1 fruit fly cellular context compared by ENCODE assay signal in genomic region chr3R:14283042-14283626, dm6.
A peak's percentile ranks its signal among the peaks of the same experiment; 100 is the strongest.
TF ChIP-seq lines count a peak whose summit lies in the region.

No protein-coding gene starts in this region.

TF ChIP-seq in whole organism, embryonic, 481 proteins besides CTCF, POLR2A, EP300 and RAD21 (continued from another document and continues in another):
- peak; percentile 46 for TF ChIP-seq PHDP (tag; optimal IDR thresholded peaks at IDR 0.05; lab: Kevin White, UChicago)
- TF ChIP-seq Hey (tag; optimal IDR thresholded peaks at IDR 0.05; lab: Kevin White, UChicago), result no peak
- no peak for TF ChIP-seq pb (GFP tag; optimal IDR thresholded peaks at IDR 0.05; lab: Kevin White, UChicago)
- no peak for TF ChIP-seq ATbp (GFP tag; optimal IDR thresholded peaks at IDR 0.05; lab: Kevin White, UChicago)
- no peak for TF ChIP-seq kni (GFP tag; optimal IDR thresholded peaks at IDR 0.05; lab: Kevin White, UChicago)
- peak in 1 of 2 experiments; percentile 18 for TF ChIP-seq Eip74EF (GFP tag; optimal IDR thresholded peaks at IDR 0.05; lab: Kevin White, UChicago)
- peak; percentile 22 for TF ChIP-seq CG18599 (GFP tag; optimal IDR thresholded peaks at IDR 0.05; lab: Kevin White, UChicago)
- peak; percentile 55 for TF ChIP-seq CG2678 (tag; optimal IDR thresholded peaks at IDR 0.05; lab: Kevin White, UChicago)
- TF ChIP-seq CG14441 (GFP tag; IDR thresholded peaks at IDR 0.05; lab: Robert Waterston, UW), result no peak
- no peak for TF ChIP-seq CG13894 (tag; optimal IDR thresholded peaks at IDR 0.05; lab: Kevin White, UChicago)
- TF ChIP-seq CG3163 (GFP tag; optimal IDR thresholded peaks at IDR 0.05; lab: Kevin White, UChicago), result no peak
- TF ChIP-seq E2f1 (GFP tag; IDR thresholded peaks at IDR 0.05; lab: Robert Waterston, UW), result no peak
- TF ChIP-seq Hr39 (optimal IDR thresholded peaks at IDR 0.05; lab: Kevin White, UChicago), result no peak
- TF ChIP-seq CG10654 (GFP tag; optimal IDR thresholded peaks at IDR 0.05; lab: Kevin White, UChicago), result no peak
- TF ChIP-seq zen (tag; optimal IDR thresholded peaks at IDR 0.05; lab: Kevin White, UChicago), result no peak
- no peak for TF ChIP-seq CG15073 (GFP tag; optimal IDR thresholded peaks at IDR 0.05; lab: Kevin White, UChicago)
- TF ChIP-seq CG15696 (tag; optimal IDR thresholded peaks at IDR 0.05; lab: Kevin White, UChicago), result no peak
- no peak for TF ChIP-seq wor (GFP tag; IDR thresholded peaks at IDR 0.05; lab: Robert Waterston, UW)
- TF ChIP-seq CG7357 (GFP tag; IDR thresholded peaks at IDR 0.05; lab: Robert Waterston, UW), result no peak
- no peak for TF ChIP-seq ap (GFP tag; IDR thresholded peaks at IDR 0.05; lab: Robert Waterston, UW)
- TF ChIP-seq Gsc (GFP tag; IDR thresholded peaks at IDR 0.05; lab: Robert Waterston, UW), result no peak
- no peak for TF ChIP-seq slou (GFP tag; optimal IDR thresholded peaks at IDR 0.05; lab: Kevin White, UChicago)
- TF ChIP-seq CG10462 (GFP tag; optimal IDR thresholded peaks at IDR 0.05; lab: Kevin White, UChicago), result peak; percentile 14
- TF ChIP-seq ara (GFP tag; IDR thresholded peaks at IDR 0.05; lab: Robert Waterston, UW), result no peak
- no peak for TF ChIP-seq CG8290 (GFP tag; optimal IDR thresholded peaks at IDR 0.05; lab: Kevin White, UChicago)
- TF ChIP-seq CG8290 (tag; optimal IDR thresholded peaks at IDR 0.05; lab: Kevin White, UChicago), result peak in 1 of 2 experiments; percentile 71
- TF ChIP-seq chinmo (GFP tag; IDR thresholded peaks at IDR 0.05; lab: Robert Waterston, UW; ENCODE audit: partially characterized antibody), result no peak
- TF ChIP-seq CG16779 (GFP tag; IDR thresholded peaks at IDR 0.05; lab: Robert Waterston, UW), result no peak
- no peak for TF ChIP-seq CG8478 (optimal IDR thresholded peaks at IDR 0.05; lab: Kevin White, UChicago)
- TF ChIP-seq pzg (GFP tag; optimal IDR thresholded peaks at IDR 0.05; lab: Kevin White, UChicago), result no peak
- no peak for TF ChIP-seq knrl (GFP tag; IDR thresholded peaks at IDR 0.05; lab: Robert Waterston, UW; ENCODE audit: partially characterized antibody)
- TF ChIP-seq Atf6 (GFP tag; IDR thresholded peaks at IDR 0.05; lab: Robert Waterston, UW), result no peak
- peak; percentile 49 for TF ChIP-seq CG12391 (tag; optimal IDR thresholded peaks at IDR 0.05; lab: Kevin White, UChicago)
- TF ChIP-seq CG11247 (GFP tag; IDR thresholded peaks at IDR 0.05; lab: Robert Waterston, UW), result no peak
- TF ChIP-seq CG17361 (GFP tag; IDR thresholded peaks at IDR 0.05; lab: Robert Waterston, UW), result no peak
- TF ChIP-seq C15 (GFP tag; IDR thresholded peaks at IDR 0.05; lab: Robert Waterston, UW), result no peak
- TF ChIP-seq CG9609 (GFP tag; optimal IDR thresholded peaks at IDR 0.05; lab: Kevin White, UChicago), result no peak
- TF ChIP-seq CG1529 (GFP tag; optimal IDR thresholded peaks at IDR 0.05; lab: Kevin White, UChicago), result no peak
- no peak for TF ChIP-seq Ravus (GFP tag; IDR thresholded peaks at IDR 0.05; lab: Robert Waterston, UW)
- TF ChIP-seq gce (GFP tag; IDR thresholded peaks at IDR 0.05; lab: Robert Waterston, UW), result no peak
- no peak for TF ChIP-seq Mes4 (GFP tag; optimal IDR thresholded peaks at IDR 0.05; lab: Kevin White, UChicago)
- TF ChIP-seq CG17385 (GFP tag; optimal IDR thresholded peaks at IDR 0.05; lab: Kevin White, UChicago), result peak; percentile 18
- no peak for TF ChIP-seq kah (GFP tag; optimal IDR thresholded peaks at IDR 0.05; lab: Kevin White, UChicago)
- no peak for TF ChIP-seq ash1 (GFP tag; optimal IDR thresholded peaks at IDR 0.05; lab: Kevin White, UChicago)
- TF ChIP-seq lab (GFP tag; optimal IDR thresholded peaks at IDR 0.05; lab: Kevin White, UChicago), result no peak
- TF ChIP-seq Myb (GFP tag; optimal IDR thresholded peaks at IDR 0.05; lab: Kevin White, UChicago), result peak; percentile 40
- TF ChIP-seq mld (GFP tag; IDR thresholded peaks at IDR 0.05; lab: Robert Waterston, UW; ENCODE audit: partially characterized antibody), result no peak
- TF ChIP-seq mam (GFP tag; optimal IDR thresholded peaks at IDR 0.05; lab: Kevin White, UChicago), result peak; percentile 70
- no peak for TF ChIP-seq CG14860 (GFP tag; IDR thresholded peaks at IDR 0.05; lab: Robert Waterston, UW; ENCODE audit: partially characterized antibody)
- TF ChIP-seq Scr (GFP tag; IDR thresholded peaks at IDR 0.05; lab: Robert Waterston, UW; ENCODE audit: partially characterized antibody), result no peak
- no peak for TF ChIP-seq CG17186 (GFP tag; optimal IDR thresholded peaks at IDR 0.05; lab: Kevin White, UChicago)
- TF ChIP-seq Hand (GFP tag; optimal IDR thresholded peaks at IDR 0.05; lab: Kevin White, UChicago), result peak; percentile 11
- no peak for TF ChIP-seq CG10431 (GFP tag; optimal IDR thresholded peaks at IDR 0.05; lab: Kevin White, UChicago)
- TF ChIP-seq CG16863 (GFP tag; optimal IDR thresholded peaks at IDR 0.05; lab: Kevin White, UChicago), result peak; percentile 16
- TF ChIP-seq CG4854 (GFP tag; optimal IDR thresholded peaks at IDR 0.05; lab: Kevin White, UChicago), result peak; percentile 7
- no peak for TF ChIP-seq oc (tag; optimal IDR thresholded peaks at IDR 0.05; lab: Kevin White, UChicago)
- TF ChIP-seq Lim3 (GFP tag; IDR thresholded peaks at IDR 0.05; lab: Robert Waterston, UW), result no peak
- TF ChIP-seq hbn (GFP tag; IDR thresholded peaks at IDR 0.05; lab: Robert Waterston, UW; ENCODE audit: partially characterized antibody), result no peak
- no peak for TF ChIP-seq tin (GFP tag; optimal IDR thresholded peaks at IDR 0.05; lab: Kevin White, UChicago)
- TF ChIP-seq nom (GFP tag; optimal IDR thresholded peaks at IDR 0.05; lab: Kevin White, UChicago), result no peak
- no peak for TF ChIP-seq CG1024 (GFP tag; IDR thresholded peaks at IDR 0.05; lab: Robert Waterston, UW)
- TF ChIP-seq bowl (GFP tag; IDR thresholded peaks at IDR 0.05; lab: Robert Waterston, UW), result no peak
- no peak for TF ChIP-seq fru (optimal IDR thresholded peaks at IDR 0.05; lab: Kevin White, UChicago)
- no peak for TF ChIP-seq CG4617 (GFP tag; optimal IDR thresholded peaks at IDR 0.05; lab: Kevin White, UChicago; ENCODE audit: borderline replicate concordance)
- TF ChIP-seq CG12299 (tag; optimal IDR thresholded peaks at IDR 0.05; lab: Kevin White, UChicago), result no peak
- peak in 1 of 2 experiments; percentile 37 for TF ChIP-seq chif (GFP tag; optimal IDR thresholded peaks at IDR 0.05; lab: Kevin White, UChicago)
- TF ChIP-seq sens-2 (GFP tag; IDR thresholded peaks at IDR 0.05; lab: Robert Waterston, UW), result no peak
- TF ChIP-seq Nf-YB (GFP tag; optimal IDR thresholded peaks at IDR 0.05; lab: Kevin White, UChicago), result no peak
- no peak for TF ChIP-seq B-H2 (GFP tag; optimal IDR thresholded peaks at IDR 0.05; lab: Kevin White, UChicago)
- peak; percentile 37 for TF ChIP-seq Dip3 (GFP tag; optimal IDR thresholded peaks at IDR 0.05; lab: Kevin White, UChicago)
- TF ChIP-seq hth (optimal IDR thresholded peaks at IDR 0.05; lab: Kevin White, UChicago), result no peak
- no peak for TF ChIP-seq CG8765 (GFP tag; IDR thresholded peaks at IDR 0.05; lab: Robert Waterston, UW)
- no peak for TF ChIP-seq CG1233 (GFP tag; optimal IDR thresholded peaks at IDR 0.05; lab: Kevin White, UChicago)
- peak; percentile 41 for TF ChIP-seq Abd-B (GFP tag; optimal IDR thresholded peaks at IDR 0.05; lab: Kevin White, UChicago)
- TF ChIP-seq nmo (GFP tag; optimal IDR thresholded peaks at IDR 0.05; lab: Kevin White, UChicago), result peak; percentile 42
- no peak for TF ChIP-seq CG4360 (GFP tag; IDR thresholded peaks at IDR 0.05; lab: Robert Waterston, UW)
- no peak for TF ChIP-seq jumu (GFP tag; optimal IDR thresholded peaks at IDR 0.05; lab: Kevin White, UChicago)
- no peak for TF ChIP-seq CG6854 (GFP tag; optimal IDR thresholded peaks at IDR 0.05; lab: Kevin White, UChicago)
- TF ChIP-seq Drgx (GFP tag; IDR thresholded peaks at IDR 0.05; lab: Robert Waterston, UW), result no peak
- TF ChIP-seq ems (GFP tag; optimal IDR thresholded peaks at IDR 0.05; lab: Kevin White, UChicago), result no peak
- peak; percentile 56 for TF ChIP-seq CG13775 (GFP tag; optimal IDR thresholded peaks at IDR 0.05; lab: Kevin White, UChicago)
- no peak for TF ChIP-seq CG9932 (GFP tag; IDR thresholded peaks at IDR 0.05; lab: Robert Waterston, UW)
- TF ChIP-seq z (GFP tag; IDR thresholded peaks at IDR 0.05; lab: Robert Waterston, UW), result no peak
- TF ChIP-seq CG31365 (tag; optimal IDR thresholded peaks at IDR 0.05; lab: Kevin White, UChicago), result no peak
- no peak for TF ChIP-seq Lpt (GFP tag; optimal IDR thresholded peaks at IDR 0.05; lab: Kevin White, UChicago)
- peak; percentile 23 for TF ChIP-seq Antp (GFP tag; optimal IDR thresholded peaks at IDR 0.05; lab: Kevin White, UChicago)
- TF ChIP-seq pum (GFP tag; optimal IDR thresholded peaks at IDR 0.05; lab: Kevin White, UChicago), result no peak
- no peak for TF ChIP-seq amos (GFP tag; IDR thresholded peaks at IDR 0.05; lab: Robert Waterston, UW; ENCODE audit: partially characterized antibody)
- TF ChIP-seq tx (GFP tag; optimal IDR thresholded peaks at IDR 0.05; lab: Kevin White, UChicago), result no peak
- TF ChIP-seq cg (GFP tag; optimal IDR thresholded peaks at IDR 0.05; lab: Kevin White, UChicago), result no peak
- TF ChIP-seq pfk (GFP tag; optimal IDR thresholded peaks at IDR 0.05; lab: Kevin White, UChicago), result no peak
- no peak for TF ChIP-seq HLHmδ (GFP tag; optimal IDR thresholded peaks at IDR 0.05; lab: Kevin White, UChicago)
- TF ChIP-seq CG12155 (GFP tag; optimal IDR thresholded peaks at IDR 0.05; lab: Kevin White, UChicago), result peak; percentile 34
- TF ChIP-seq CG6175 (GFP tag; IDR thresholded peaks at IDR 0.05; lab: Robert Waterston, UW), result no peak
- TF ChIP-seq hb (GFP tag; IDR thresholded peaks at IDR 0.05; lab: Robert Waterston, UW; ENCODE audit: partially characterized antibody), result no peak
- no peak for TF ChIP-seq CG5180 (GFP tag; optimal IDR thresholded peaks at IDR 0.05; lab: Kevin White, UChicago)
- TF ChIP-seq cad (GFP tag; optimal IDR thresholded peaks at IDR 0.05; lab: Kevin White, UChicago), result peak; percentile 30
- TF ChIP-seq Optix (GFP tag; IDR thresholded peaks at IDR 0.05; lab: Robert Waterston, UW), result no peak
- no peak for TF ChIP-seq sqz (GFP tag; optimal IDR thresholded peaks at IDR 0.05; lab: Kevin White, UChicago)
- TF ChIP-seq Mad (GFP tag; optimal IDR thresholded peaks at IDR 0.05; lab: Kevin White, UChicago), result no peak
- TF ChIP-seq HmgZ (tag; optimal IDR thresholded peaks at IDR 0.05; lab: Kevin White, UChicago), result peak; percentile 4
- TF ChIP-seq HmgD (GFP tag; optimal IDR thresholded peaks at IDR 0.05; lab: Kevin White, UChicago), result no peak
- no peak for TF ChIP-seq CG11560 (tag; IDR thresholded peaks at IDR 0.05; lab: Robert Waterston, UW)
- TF ChIP-seq dimm (GFP tag; IDR thresholded peaks at IDR 0.05; lab: Robert Waterston, UW), result no peak
- TF ChIP-seq Oaz (GFP tag; IDR thresholded peaks at IDR 0.05; lab: Robert Waterston, UW), result no peak
- TF ChIP-seq CG14050 (GFP tag; IDR thresholded peaks at IDR 0.05; lab: Robert Waterston, UW), result no peak
- TF ChIP-seq CG15601 (tag; optimal IDR thresholded peaks at IDR 0.05; lab: Kevin White, UChicago), result no peak
- no peak for TF ChIP-seq CG11723 (GFP tag; optimal IDR thresholded peaks at IDR 0.05; lab: Kevin White, UChicago)
- TF ChIP-seq nerfin-1 (tag; optimal IDR thresholded peaks at IDR 0.05; lab: Kevin White, UChicago), result no peak
- TF ChIP-seq crc (GFP tag; optimal IDR thresholded peaks at IDR 0.05; lab: Kevin White, UChicago), result peak; percentile 49
- TF ChIP-seq CG10959 (GFP tag; IDR thresholded peaks at IDR 0.05; lab: Robert Waterston, UW), result no peak
- TF ChIP-seq CG18476 (GFP tag; optimal IDR thresholded peaks at IDR 0.05; lab: Kevin White, UChicago), result no peak
- no peak for TF ChIP-seq TFAM (GFP tag; optimal IDR thresholded peaks at IDR 0.05; lab: Kevin White, UChicago)
- TF ChIP-seq gsb (GFP tag; IDR thresholded peaks at IDR 0.05; lab: Robert Waterston, UW), result no peak
- no peak for TF ChIP-seq Fer2 (tag; optimal IDR thresholded peaks at IDR 0.05; lab: Kevin White, UChicago)
- TF ChIP-seq GATAe (GFP tag; conservative IDR thresholded peaks at IDR 0.05; lab: Robert Waterston, UW), result no peak
- no peak for TF ChIP-seq Side (GFP tag; optimal IDR thresholded peaks at IDR 0.05; lab: Kevin White, UChicago)
- no peak for TF ChIP-seq CG30020 (tag; optimal IDR thresholded peaks at IDR 0.05; lab: Kevin White, UChicago)
- TF ChIP-seq en (GFP tag; optimal IDR thresholded peaks at IDR 0.05; lab: Kevin White, UChicago), result peak; percentile 4
- no peak for TF ChIP-seq CG13296 (GFP tag; optimal IDR thresholded peaks at IDR 0.05; lab: Kevin White, UChicago)
- no peak for TF ChIP-seq trem (tag; optimal IDR thresholded peaks at IDR 0.05; lab: Kevin White, UChicago)
- TF ChIP-seq CHES-1-like (GFP tag; optimal IDR thresholded peaks at IDR 0.05; lab: Kevin White, UChicago), result no peak
- no peak for TF ChIP-seq gcm2 (GFP tag; optimal IDR thresholded peaks at IDR 0.05; lab: Kevin White, UChicago)
- TF ChIP-seq Hr51 (GFP tag; optimal IDR thresholded peaks at IDR 0.05; lab: Kevin White, UChicago), result peak; percentile 5 to 74
- no peak for TF ChIP-seq CG34224 (GFP tag; IDR thresholded peaks at IDR 0.05; lab: Robert Waterston, UW; ENCODE audit: partially characterized antibody)
- no peak for TF ChIP-seq H15 (GFP tag; IDR thresholded peaks at IDR 0.05; lab: Robert Waterston, UW)
- no peak for TF ChIP-seq crp (GFP tag; optimal IDR thresholded peaks at IDR 0.05; lab: Kevin White, UChicago)
- no peak for TF ChIP-seq CkIIα-i1 (GFP tag; IDR thresholded peaks at IDR 0.05; lab: Robert Waterston, UW)
- TF ChIP-seq CG2116 (GFP tag; optimal IDR thresholded peaks at IDR 0.05; lab: Kevin White, UChicago), result no peak
- TF ChIP-seq Ets65A (GFP tag; lab: Kevin White, UChicago), result peak; percentile 79
- no peak for TF ChIP-seq CG12769 (tag; optimal IDR thresholded peaks at IDR 0.05; lab: Kevin White, UChicago)
- no peak for TF ChIP-seq CG4820 (GFP tag; optimal IDR thresholded peaks at IDR 0.05; lab: Kevin White, UChicago)
- no peak for TF ChIP-seq crol (GFP tag; IDR thresholded peaks at IDR 0.05; lab: Robert Waterston, UW)
- TF ChIP-seq fd3F (GFP tag; optimal IDR thresholded peaks at IDR 0.05; lab: Kevin White, UChicago), result peak; percentile 32
- TF ChIP-seq pho (GFP tag; optimal IDR thresholded peaks at IDR 0.05; lab: Kevin White, UChicago), result peak; percentile 23
- no peak for TF ChIP-seq CG13287 (GFP tag; IDR thresholded peaks at IDR 0.05; lab: Robert Waterston, UW; ENCODE audit: partially characterized antibody)
- TF ChIP-seq dm (GFP tag; optimal IDR thresholded peaks at IDR 0.05; lab: Kevin White, UChicago), result no peak
- no peak for TF ChIP-seq danr (GFP tag; IDR thresholded peaks at IDR 0.05; lab: Robert Waterston, UW)
- no peak for TF ChIP-seq Dref (GFP tag; IDR thresholded peaks at IDR 0.05; lab: Robert Waterston, UW)
- no peak for TF ChIP-seq CG9437 (GFP tag; optimal IDR thresholded peaks at IDR 0.05; lab: Kevin White, UChicago)
